Fruit fly (Drosophila melanogaster): ENCODE data around the gene CG17660.

Gene CG17660

dm6 chr2L:1727826-1728619 lies 17.8 kb upstream of the CG17660 start:
- peak; percentile 99 for TF ChIP-seq CG17801 (GFP tag; optimal IDR thresholded peaks at IDR 0.05; ENCODE audit: partially characterized antibody)

dm6 chr2L:1727162-1727825 lies 17.1 kb upstream of the CG17660 start:
- no peak for TF ChIP-seq CG17801 (GFP tag; optimal IDR thresholded peaks at IDR 0.05; ENCODE audit: partially characterized antibody)

dm6 chr2L:1724592-1724940 lies 14.3 kb upstream of the CG17660 start:
- TF ChIP-seq CG17801 (GFP tag; optimal IDR thresholded peaks at IDR 0.05; ENCODE audit: partially characterized antibody), result no peak

- peak; percentile 38 for TF ChIP-seq CG17801 (GFP tag; optimal IDR thresholded peaks at IDR 0.05; ENCODE audit: partially characterized antibody)
Observed at dm6 chr2L:1723937-1724591, 13.8 kb upstream of the CG17660 start, which contains the start of gene Rim2. Gene Rim2, minus strand, starts transcription at chr2L:1724388.

- no peak for TF ChIP-seq CG17801 (GFP tag; optimal IDR thresholded peaks at IDR 0.05; ENCODE audit: partially characterized antibody)
Observed at dm6 chr2L:1723135-1723936, 13.1 kb upstream of the CG17660 start.

- TF ChIP-seq CG17801 (GFP tag; optimal IDR thresholded peaks at IDR 0.05; ENCODE audit: partially characterized antibody), result no peak
Observed at dm6 chr2L:1722260-1722659, 12.0 kb upstream of the CG17660 start.

dm6 chr2L:1720846-1721506 lies 10.8 kb upstream of the CG17660 start:
- TF ChIP-seq CG17801 (GFP tag; optimal IDR thresholded peaks at IDR 0.05; ENCODE audit: partially characterized antibody), result no peak

- TF ChIP-seq CG17801 (GFP tag; optimal IDR thresholded peaks at IDR 0.05; ENCODE audit: partially characterized antibody), result no peak
Observed at dm6 chr2L:1719971-1720370, 9.8 kb upstream of the CG17660 start.

dm6 chr2L:1717247-1717646 lies 7.0 kb upstream of the CG17660 start:
- TF ChIP-seq CG17801 (GFP tag; optimal IDR thresholded peaks at IDR 0.05; ENCODE audit: partially characterized antibody), result no peak

dm6 chr2L:1715699-1716333 lies 5.6 kb upstream of the CG17660 start, which contains the start of gene frtz:
Gene frtz, minus strand, starts transcription at chr2L:1715851.
- no peak for TF ChIP-seq CG17801 (GFP tag; optimal IDR thresholded peaks at IDR 0.05; ENCODE audit: partially characterized antibody)

- no peak for TF ChIP-seq CG17801 (GFP tag; optimal IDR thresholded peaks at IDR 0.05; ENCODE audit: partially characterized antibody)
Observed at dm6 chr2L:1709316-1709715, 905 bp downstream of the CG17660 start.

dm6 chr2L:1708110-1708509 lies 2.1 kb downstream of the CG17660 start:
- no peak for TF ChIP-seq CG17801 (GFP tag; optimal IDR thresholded peaks at IDR 0.05; ENCODE audit: partially characterized antibody)

- no peak for TF ChIP-seq CG17801 (GFP tag; optimal IDR thresholded peaks at IDR 0.05; ENCODE audit: partially characterized antibody)
Observed at dm6 chr2L:1706961-1707360, 3.3 kb downstream of the CG17660 start.

- peak; percentile 16 for TF ChIP-seq CG17801 (GFP tag; optimal IDR thresholded peaks at IDR 0.05; ENCODE audit: partially characterized antibody)
Observed at dm6 chr2L:1704746-1705145, 5.5 kb downstream of the CG17660 start, which contains the start of gene cpb. Gene cpb, plus strand, starts transcription at chr2L:1704902.
